Fruit fly (Drosophila melanogaster): Measurements from ENCODE around the gene CG45011.
A peak's percentile ranks its signal among the peaks of the same experiment; 100 is the strongest.

DNA sequence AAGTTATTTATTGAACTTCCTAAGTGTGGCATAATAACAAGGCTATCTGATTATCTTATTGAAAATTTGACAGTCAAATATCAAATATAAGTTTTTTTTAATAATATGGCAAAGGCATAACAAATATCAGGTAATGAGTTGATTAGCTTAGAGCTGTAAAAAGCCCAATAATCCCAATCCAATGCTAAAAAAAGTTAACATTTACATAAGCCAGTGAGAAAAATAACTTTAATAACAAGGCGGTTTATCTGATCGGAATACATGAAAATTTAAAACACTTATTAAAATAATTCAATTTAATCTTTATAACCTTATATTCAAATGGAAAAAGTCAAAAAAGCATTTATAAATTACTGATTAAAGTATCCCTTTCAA, 25.6 kb upstream of the CG45011 start:
- TF ChIP-seq psq (GFP tag; optimal IDR thresholded peaks at IDR 0.05): no peak
- TF ChIP-seq Myc (optimal IDR thresholded peaks at IDR 0.05): peak; percentile 100
- no peak for TF ChIP-seq usp (GFP tag; optimal IDR thresholded peaks at IDR 0.05)
- TF ChIP-seq Hr78 (GFP tag; optimal IDR thresholded peaks at IDR 0.05): no peak
- TF ChIP-seq h (GFP tag; optimal IDR thresholded peaks at IDR 0.05): no peak
- no peak for TF ChIP-seq dsf (GFP tag; optimal IDR thresholded peaks at IDR 0.05; ENCODE audit: borderline replicate concordance)
- no peak for TF ChIP-seq lola (GFP tag; optimal IDR thresholded peaks at IDR 0.05)
- TF ChIP-seq br (GFP tag; optimal IDR thresholded peaks at IDR 0.05): no peak
- no peak for TF ChIP-seq Jra (GFP tag; optimal IDR thresholded peaks at IDR 0.05)
- no peak for TF ChIP-seq N (GFP tag; optimal IDR thresholded peaks at IDR 0.05)
- TF ChIP-seq Abd-B (GFP tag; optimal IDR thresholded peaks at IDR 0.05): no peak
- no peak for TF ChIP-seq ey (GFP tag; optimal IDR thresholded peaks at IDR 0.05)
- TF ChIP-seq tai (GFP tag; optimal IDR thresholded peaks at IDR 0.05): no peak
